In genomic region chr3L:8096106-8096558, dm6 we compare ENCODE assay signal across 4 fruit fly cellular contexts.
A peak's percentile ranks its signal among the peaks of the same experiment; 100 is the strongest.
TF ChIP-seq lines count a peak whose summit lies in the region.

No protein-coding gene starts in this region.

TF ChIP-seq in whole organism, adult, 20 proteins besides CTCF, POLR2A, EP300 and RAD21 (continued from another document):
- TF ChIP-seq cic (GFP tag; optimal IDR thresholded peaks at IDR 0.05; lab: Kevin White, UChicago) (peak; percentile 85), Hr96 (GFP tag; optimal IDR thresholded peaks at IDR 0.05; lab: Kevin White, UChicago) (peak; percentile 89)

TF ChIP-seq in whole organism, embryonic, 481 proteins besides CTCF, POLR2A, EP300 and RAD21 (continued from another document and continues in another):
- peak; percentile 88 for TF ChIP-seq Ssrp (tag; optimal IDR thresholded peaks at IDR 0.05; lab: Kevin White, UChicago)
- peak; percentile 90 for TF ChIP-seq cas (GFP tag; IDR thresholded peaks at IDR 0.05; lab: Robert Waterston, UW)
- peak; percentile 96 for TF ChIP-seq Ets65A (GFP tag; lab: Kevin White, UChicago)
- peak; percentile 79 for TF ChIP-seq maf-S (GFP tag; optimal IDR thresholded peaks at IDR 0.05; lab: Kevin White, UChicago)
- TF ChIP-seq lab (GFP tag; optimal IDR thresholded peaks at IDR 0.05; lab: Kevin White, UChicago): peak; percentile 96
- no peak for TF ChIP-seq unc-4 (GFP tag; IDR thresholded peaks at IDR 0.05; lab: Robert Waterston, UW; ENCODE audit: partially characterized antibody)
- TF ChIP-seq gcm (GFP tag; optimal IDR thresholded peaks at IDR 0.05; lab: Kevin White, UChicago): peak; percentile 88
- TF ChIP-seq HLH54F (GFP tag; optimal IDR thresholded peaks at IDR 0.05; lab: Kevin White, UChicago): peak; percentile 87
- TF ChIP-seq YL-1 (GFP tag; optimal IDR thresholded peaks at IDR 0.05; lab: Kevin White, UChicago): peak; percentile 87
- TF ChIP-seq CG9932 (GFP tag; IDR thresholded peaks at IDR 0.05; lab: Robert Waterston, UW): peak; percentile 98
- TF ChIP-seq vnd (GFP tag; IDR thresholded peaks at IDR 0.05; lab: Robert Waterston, UW; ENCODE audit: partially characterized antibody): no peak
- TF ChIP-seq shn (GFP tag; optimal IDR thresholded peaks at IDR 0.05; lab: Kevin White, UChicago): peak; percentile 82
- TF ChIP-seq gfzf (GFP tag; optimal IDR thresholded peaks at IDR 0.05; lab: Kevin White, UChicago): no peak
- peak; percentile 79 for TF ChIP-seq E2f2 (GFP tag; IDR thresholded peaks at IDR 0.05; lab: Robert Waterston, UW)
- TF ChIP-seq Nf-YA (GFP tag; IDR thresholded peaks at IDR 0.05; lab: Robert Waterston, UW): peak; percentile 86
- peak; percentile 76 for TF ChIP-seq CG10267 (tag; optimal IDR thresholded peaks at IDR 0.05; lab: Kevin White, UChicago)
- peak; percentile 83 for TF ChIP-seq Doc2 (GFP tag; IDR thresholded peaks at IDR 0.05; lab: Robert Waterston, UW)
- TF ChIP-seq croc (GFP tag; conservative IDR thresholded peaks at IDR 0.05; lab: Robert Waterston, UW): peak; percentile 54; the same call in 2 of the 3 replicates
- TF ChIP-seq tll (GFP tag; optimal IDR thresholded peaks at IDR 0.05; lab: Kevin White, UChicago): no peak
- TF ChIP-seq Neu2 (GFP tag; optimal IDR thresholded peaks at IDR 0.05; lab: Kevin White, UChicago; ENCODE audit: borderline replicate concordance): no peak
- peak; percentile 70 for TF ChIP-seq CG12071 (GFP tag; optimal IDR thresholded peaks at IDR 0.05; lab: Kevin White, UChicago)
- TF ChIP-seq CG1024 (GFP tag; IDR thresholded peaks at IDR 0.05; lab: Robert Waterston, UW): peak; percentile 59
- peak; percentile 96 for TF ChIP-seq CG17361 (GFP tag; IDR thresholded peaks at IDR 0.05; lab: Robert Waterston, UW)
- peak; percentile 61 for TF ChIP-seq CG8290 (GFP tag; optimal IDR thresholded peaks at IDR 0.05; lab: Kevin White, UChicago)
- peak in 1 of 2 experiments; percentile 74 for TF ChIP-seq CG8290 (tag; optimal IDR thresholded peaks at IDR 0.05; lab: Kevin White, UChicago)
- TF ChIP-seq Dip2 (GFP tag; IDR thresholded peaks at IDR 0.05; lab: Robert Waterston, UW): peak; percentile 59
- TF ChIP-seq lov (optimal IDR thresholded peaks at IDR 0.05; lab: Kevin White, UChicago): no peak
- peak; percentile 60; the same call in 1 of the 3 replicates for TF ChIP-seq lov (GFP tag; IDR thresholded peaks at IDR 0.05; lab: Robert Waterston, UW)
- TF ChIP-seq CG7271 (tag; optimal IDR thresholded peaks at IDR 0.05; lab: Kevin White, UChicago): no peak
- TF ChIP-seq Bteb2 (GFP tag; optimal IDR thresholded peaks at IDR 0.05; lab: Kevin White, UChicago): peak; percentile 88
- TF ChIP-seq pzg (GFP tag; optimal IDR thresholded peaks at IDR 0.05; lab: Kevin White, UChicago): peak; percentile 7
- TF ChIP-seq CG42726 (GFP tag; IDR thresholded peaks at IDR 0.05; lab: Robert Waterston, UW; ENCODE audit: partially characterized antibody): no peak
- peak; percentile 88 for TF ChIP-seq CG16815 (GFP tag; optimal IDR thresholded peaks at IDR 0.05; lab: Kevin White, UChicago)
- peak; percentile 23 for TF ChIP-seq CG2202 (tag; optimal IDR thresholded peaks at IDR 0.05; lab: Kevin White, UChicago)
- TF ChIP-seq Hmx (GFP tag; optimal IDR thresholded peaks at IDR 0.05; lab: Kevin White, UChicago): peak; percentile 12
- peak; percentile 89 for TF ChIP-seq CG11560 (tag; IDR thresholded peaks at IDR 0.05; lab: Robert Waterston, UW)
- peak; percentile 94 for TF ChIP-seq Max (GFP tag; optimal IDR thresholded peaks at IDR 0.05; lab: Kevin White, UChicago)
- TF ChIP-seq CG9727 (GFP tag; optimal IDR thresholded peaks at IDR 0.05; lab: Kevin White, UChicago): peak; percentile 94
- TF ChIP-seq CG9876 (GFP tag; optimal IDR thresholded peaks at IDR 0.05; lab: Kevin White, UChicago): peak; percentile 82
- TF ChIP-seq Spps (tag; optimal IDR thresholded peaks at IDR 0.05; lab: Kevin White, UChicago): no peak
- TF ChIP-seq bbx (GFP tag; IDR thresholded peaks at IDR 0.05; lab: Robert Waterston, UW; ENCODE audit: partially characterized antibody): no peak; the same call in 1 of the 2 replicates
- peak; percentile 90 for TF ChIP-seq tin (GFP tag; optimal IDR thresholded peaks at IDR 0.05; lab: Kevin White, UChicago)

TF ChIP-seq in whole organism, prepupa, 60 proteins besides CTCF, POLR2A, EP300 and RAD21 (continued from another document):
- TF ChIP-seq fd59A (GFP tag; optimal IDR thresholded peaks at IDR 0.05; lab: Kevin White, UChicago): peak; percentile 74
- peak; percentile 93 for TF ChIP-seq pdm3 (GFP tag; optimal IDR thresholded peaks at IDR 0.05; lab: Kevin White, UChicago)
- peak; percentile 91 for TF ChIP-seq esn (GFP tag; optimal IDR thresholded peaks at IDR 0.05; lab: Kevin White, UChicago)
- TF ChIP-seq Eip93F (GFP tag; optimal IDR thresholded peaks at IDR 0.05; lab: Kevin White, UChicago): peak; percentile 74
- TF ChIP-seq CG3919 (GFP tag; optimal IDR thresholded peaks at IDR 0.05; lab: Kevin White, UChicago): peak; percentile 86
- TF ChIP-seq cyc (GFP tag; optimal IDR thresholded peaks at IDR 0.05; lab: Kevin White, UChicago): peak; percentile 83
- peak; percentile 96 for TF ChIP-seq Hr4 (GFP tag; optimal IDR thresholded peaks at IDR 0.05; lab: Kevin White, UChicago)
- peak; percentile 90 for TF ChIP-seq Sox15 (GFP tag; optimal IDR thresholded peaks at IDR 0.05; lab: Kevin White, UChicago)
- peak; percentile 93 for TF ChIP-seq CG8632 (GFP tag; optimal IDR thresholded peaks at IDR 0.05; lab: Kevin White, UChicago)
- peak; percentile 77 for TF ChIP-seq vri (GFP tag; optimal IDR thresholded peaks at IDR 0.05; lab: Kevin White, UChicago)
- TF ChIP-seq CG6792 (GFP tag; optimal IDR thresholded peaks at IDR 0.05; lab: Kevin White, UChicago): peak; percentile 92
- TF ChIP-seq CG11902 (GFP tag; optimal IDR thresholded peaks at IDR 0.05; lab: Kevin White, UChicago): peak; percentile 87
- peak; percentile 82 for TF ChIP-seq lz (GFP tag; optimal IDR thresholded peaks at IDR 0.05; lab: Kevin White, UChicago)
- TF ChIP-seq CG31627 (GFP tag; optimal IDR thresholded peaks at IDR 0.05; lab: Kevin White, UChicago): peak; percentile 82
- TF ChIP-seq OdsH (GFP tag; optimal IDR thresholded peaks at IDR 0.05; lab: Kevin White, UChicago): peak; percentile 96
- peak; percentile 78 for TF ChIP-seq CG8319 (GFP tag; optimal IDR thresholded peaks at IDR 0.05; lab: Kevin White, UChicago)
- peak; percentile 76 for TF ChIP-seq CG1621 (tag; optimal IDR thresholded peaks at IDR 0.05; lab: Kevin White, UChicago)
- no peak for TF ChIP-seq Hr38 (GFP tag; optimal IDR thresholded peaks at IDR 0.05; lab: Kevin White, UChicago)
- TF ChIP-seq Sox102F (GFP tag; optimal IDR thresholded peaks at IDR 0.05; lab: Kevin White, UChicago): peak; percentile 81
- peak; percentile 91 for TF ChIP-seq dac (GFP tag; optimal IDR thresholded peaks at IDR 0.05; lab: Kevin White, UChicago)
- peak; percentile 96 for TF ChIP-seq net (GFP tag; optimal IDR thresholded peaks at IDR 0.05; lab: Kevin White, UChicago)
- TF ChIP-seq topi (GFP tag; optimal IDR thresholded peaks at IDR 0.05; lab: Kevin White, UChicago): peak; percentile 82
- TF ChIP-seq svp (GFP tag; lab: Kevin White, UChicago): peak; percentile 89
- peak; percentile 96 for TF ChIP-seq CG11294 (GFP tag; IDR thresholded peaks at IDR 0.05; lab: Robert Waterston, UW)
- no peak for TF ChIP-seq Ets21C (GFP tag; optimal IDR thresholded peaks at IDR 0.05; lab: Kevin White, UChicago)
- TF ChIP-seq fd85E (GFP tag; optimal IDR thresholded peaks at IDR 0.05; lab: Kevin White, UChicago): peak; percentile 54
- TF ChIP-seq CG11762 (GFP tag; optimal IDR thresholded peaks at IDR 0.05; lab: Kevin White, UChicago; ENCODE audit: insufficient read depth): peak; percentile 86
- TF ChIP-seq CG6854 (GFP tag; optimal IDR thresholded peaks at IDR 0.05; lab: Kevin White, UChicago): peak; percentile 45
- TF ChIP-seq Eip78C (GFP tag; lab: Kevin White, UChicago): peak; percentile 97
- peak; percentile 81 for TF ChIP-seq spab (GFP tag; optimal IDR thresholded peaks at IDR 0.05; lab: Kevin White, UChicago)
- TF ChIP-seq CG34406 (GFP tag; optimal IDR thresholded peaks at IDR 0.05; lab: Kevin White, UChicago): peak; percentile 94
- no peak for TF ChIP-seq Smox (GFP tag; optimal IDR thresholded peaks at IDR 0.05; lab: Kevin White, UChicago)
- peak; percentile 95 for TF ChIP-seq eg (GFP tag; IDR thresholded peaks at IDR 0.05; lab: Robert Waterston, UW)
- TF ChIP-seq CG10669 (GFP tag; optimal IDR thresholded peaks at IDR 0.05; lab: Kevin White, UChicago): peak; percentile 92
- peak; percentile 97 for TF ChIP-seq CG15336 (GFP tag; IDR thresholded peaks at IDR 0.05; lab: Robert Waterston, UW)
- peak; percentile 90 for TF ChIP-seq CG7368 (GFP tag; optimal IDR thresholded peaks at IDR 0.05; lab: Kevin White, UChicago)
- TF ChIP-seq acj6 (GFP tag; optimal IDR thresholded peaks at IDR 0.05; lab: Kevin White, UChicago): peak; percentile 95
- peak; percentile 85 for TF ChIP-seq Eip75B (GFP tag; optimal IDR thresholded peaks at IDR 0.05; lab: Kevin White, UChicago)
- TF ChIP-seq CG32006 (GFP tag; optimal IDR thresholded peaks at IDR 0.05; lab: Kevin White, UChicago): peak; percentile 99
- peak; percentile 97 for TF ChIP-seq Lpt (GFP tag; optimal IDR thresholded peaks at IDR 0.05; lab: Kevin White, UChicago)
- peak; percentile 94 for TF ChIP-seq CG4318 (GFP tag; optimal IDR thresholded peaks at IDR 0.05; lab: Kevin White, UChicago)

TF ChIP-seq in whole organism, wandering third instar larva, 38 proteins besides CTCF, POLR2A, EP300 and RAD21 (continued from another document):
- peak; percentile 76 for TF ChIP-seq CrebA (GFP tag; optimal IDR thresholded peaks at IDR 0.05; lab: Kevin White, UChicago; ENCODE audit: borderline replicate concordance)
- peak; percentile 47 for TF ChIP-seq Rel (GFP tag; optimal IDR thresholded peaks at IDR 0.05; lab: Kevin White, UChicago)
- TF ChIP-seq Rel (tag; optimal IDR thresholded peaks at IDR 0.05; lab: Kevin White, UChicago): peak; percentile 43
- TF ChIP-seq h (GFP tag; optimal IDR thresholded peaks at IDR 0.05; lab: Kevin White, UChicago): peak; percentile 93
- no peak for TF ChIP-seq Hr78 (GFP tag; optimal IDR thresholded peaks at IDR 0.05; lab: Kevin White, UChicago)
- TF ChIP-seq brk (GFP tag; optimal IDR thresholded peaks at IDR 0.05; lab: Kevin White, UChicago): peak; percentile 73
- no peak for TF ChIP-seq Hr83 (GFP tag; optimal IDR thresholded peaks at IDR 0.05; lab: Kevin White, UChicago; ENCODE audit: poor library complexity, severe bottlenecking)
- TF ChIP-seq Abd-B (GFP tag; optimal IDR thresholded peaks at IDR 0.05; lab: Kevin White, UChicago): no peak
- TF ChIP-seq foxo (GFP tag; optimal IDR thresholded peaks at IDR 0.05; lab: Kevin White, UChicago): peak in 1 of 2 experiments; percentile 95
- no peak for TF ChIP-seq usp (GFP tag; optimal IDR thresholded peaks at IDR 0.05; lab: Kevin White, UChicago)
- TF ChIP-seq Hnf4 (GFP tag; optimal IDR thresholded peaks at IDR 0.05; lab: Kevin White, UChicago): peak; percentile 83
- TF ChIP-seq fru (GFP tag; optimal IDR thresholded peaks at IDR 0.05; lab: Kevin White, UChicago): peak; percentile 92
- TF ChIP-seq Sp1 (GFP tag; optimal IDR thresholded peaks at IDR 0.05; lab: Kevin White, UChicago): peak; percentile 91
- TF ChIP-seq CG32264 (GFP tag; optimal IDR thresholded peaks at IDR 0.05; lab: Kevin White, UChicago): peak; percentile 19
- TF ChIP-seq Vsx2 (GFP tag; optimal IDR thresholded peaks at IDR 0.05; lab: Kevin White, UChicago; ENCODE audit: partially characterized antibody): no peak
- no peak for TF ChIP-seq lola (GFP tag; optimal IDR thresholded peaks at IDR 0.05; lab: Kevin White, UChicago)
- peak; percentile 94 for TF ChIP-seq rgr (GFP tag; optimal IDR thresholded peaks at IDR 0.05; lab: Kevin White, UChicago)
